Fruit fly (Drosophila melanogaster): ENCODE measurements around the gene Sfp26Ac.

Gene Sfp26Ac

dm6 chr2L:5906893-5907850 is 22.6 kb upstream of the Sfp26Ac start, which contains the start of gene bchs (continued):
- TF ChIP-seq hb (GFP tag; IDR thresholded peaks at IDR 0.05; ENCODE audit: partially characterized antibody) (no peak), hbn (GFP tag; IDR thresholded peaks at IDR 0.05; ENCODE audit: partially characterized antibody) (no peak), Lhr (GFP tag; optimal IDR thresholded peaks at IDR 0.05) (peak; percentile 87), NC2β (GFP tag; optimal IDR thresholded peaks at IDR 0.05) (peak; percentile 83), Dip3 (GFP tag; optimal IDR thresholded peaks at IDR 0.05) (peak; percentile 50), psq (GFP tag; optimal IDR thresholded peaks at IDR 0.05) (peak; percentile 97), eyg (GFP tag; optimal IDR thresholded peaks at IDR 0.05) (peak; percentile 85), Kr (GFP tag; optimal IDR thresholded peaks at IDR 0.05) (peak; percentile 88), cg (GFP tag; optimal IDR thresholded peaks at IDR 0.05) (no peak), Nf-YB (GFP tag; optimal IDR thresholded peaks at IDR 0.05) (peak; percentile 71), sima (GFP tag; optimal IDR thresholded peaks at IDR 0.05) (peak; percentile 59), sna (GFP tag; IDR thresholded peaks at IDR 0.05; ENCODE audit: partially characterized antibody) (peak; percentile 68), wek (GFP tag; optimal IDR thresholded peaks at IDR 0.05) (peak; percentile 96), CG3838 (GFP tag; optimal IDR thresholded peaks at IDR 0.05) (peak; percentile 82), CG3065 (GFP tag; optimal IDR thresholded peaks at IDR 0.05) (peak; percentile 61), CG17385 (GFP tag; optimal IDR thresholded peaks at IDR 0.05) (peak; percentile 85), CG7357 (GFP tag; IDR thresholded peaks at IDR 0.05) (0 out of 3 replicates have a peak, but pooled peaks have one; percentile 44), CG4328 (GFP tag; optimal IDR thresholded peaks at IDR 0.05) (peak; percentile 93), amos (GFP tag; IDR thresholded peaks at IDR 0.05; ENCODE audit: partially characterized antibody) (no peak; the same call in 1 of the 2 replicates), CG6689 (GFP tag; IDR thresholded peaks at IDR 0.05) (peak; percentile 71), CG31365 (tag; optimal IDR thresholded peaks at IDR 0.05) (peak; percentile 89), CG3847 (GFP tag; IDR thresholded peaks at IDR 0.05) (peak; percentile 74), oc (tag; optimal IDR thresholded peaks at IDR 0.05) (peak; percentile 90), ab (GFP tag; optimal IDR thresholded peaks at IDR 0.05) (no peak), sc (optimal IDR thresholded peaks at IDR 0.05) (no peak), sc (GFP tag; optimal IDR thresholded peaks at IDR 0.05) (peak; percentile 88), bowl (GFP tag; IDR thresholded peaks at IDR 0.05) (peak; percentile 78), CG15696 (tag; optimal IDR thresholded peaks at IDR 0.05) (peak; percentile 85), CG12299 (tag; optimal IDR thresholded peaks at IDR 0.05) (peak; percentile 91), onecut (GFP tag; IDR thresholded peaks at IDR 0.05) (peak; percentile 100), Ada2b (GFP tag; IDR thresholded peaks at IDR 0.05) (peak; percentile 30; the same call in 1 of the 2 replicates), otp (GFP tag; IDR thresholded peaks at IDR 0.05) (peak; percentile 89), Xrp1 (GFP tag; IDR thresholded peaks at IDR 0.05) (peak; percentile 94), chif (GFP tag; optimal IDR thresholded peaks at IDR 0.05) (peak; percentile 81 to 84), ato (GFP tag; IDR thresholded peaks at IDR 0.05; ENCODE audit: partially characterized antibody) (peak; percentile 19; the same call in 1 of the 2 replicates), odd (GFP tag; optimal IDR thresholded peaks at IDR 0.05) (peak; percentile 96), nmo (GFP tag; optimal IDR thresholded peaks at IDR 0.05) (peak; percentile 35), Rfx (GFP tag; IDR thresholded peaks at IDR 0.05) (peak; percentile 81), bigmax (GFP tag; optimal IDR thresholded peaks at IDR 0.05) (peak; percentile 77), HLHmδ (GFP tag; optimal IDR thresholded peaks at IDR 0.05) (peak; percentile 96), CG18619 (GFP tag; optimal IDR thresholded peaks at IDR 0.05) (peak; percentile 93), CG4617 (GFP tag; optimal IDR thresholded peaks at IDR 0.05; ENCODE audit: borderline replicate concordance) (peak; percentile 10), nerfin-2 (GFP tag; IDR thresholded peaks at IDR 0.05; ENCODE audit: partially characterized antibody) (no peak), CG16815 (GFP tag; optimal IDR thresholded peaks at IDR 0.05) (no peak), ttk (GFP tag; IDR thresholded peaks at IDR 0.05) (no peak), CG16779 (GFP tag; IDR thresholded peaks at IDR 0.05) (peak; percentile 64; the same call in 1 of the 2 replicates), bab2 (GFP tag; optimal IDR thresholded peaks at IDR 0.05) (peak; percentile 89), salm (tag; optimal IDR thresholded peaks at IDR 0.05) (peak; percentile 93)
